Worm (Caenorhabditis elegans): ENCODE measurements around the gene mlt-11.
A peak's percentile ranks its signal among the peaks of the same experiment; 100 is the strongest.

mlt-11 gene

DNA sequence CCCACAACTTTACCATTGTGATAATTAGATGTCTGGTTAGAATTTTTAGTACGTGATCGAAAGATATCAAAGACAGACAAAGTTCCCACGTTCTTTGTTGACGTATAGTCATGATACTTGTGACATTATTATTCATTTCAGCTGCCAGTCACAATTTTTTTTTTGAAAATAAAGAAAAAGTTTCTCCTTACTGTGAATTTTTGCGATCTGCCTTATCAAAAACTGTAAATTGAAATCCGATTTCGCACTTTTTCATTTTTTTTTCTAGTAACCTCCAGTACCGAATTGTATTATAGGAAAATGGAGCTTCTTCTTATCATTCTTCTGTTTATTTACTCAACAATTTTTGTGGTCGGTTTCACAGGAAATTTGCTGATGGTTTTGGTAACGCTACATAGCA lies 14.1 kb downstream of the mlt-11 start, which contains the start of gene srsx-35:
TSS of gene srsx-35 (plus strand) at position 301 of the 400 bp plus-strand sequence.
- TF ChIP-seq chd-7 (tag; optimal IDR thresholded peaks at IDR 0.05) (no peak), ztf-28 (GFP tag; IDR thresholded peaks at IDR 0.05) (no peak), ekl-4 (GFP tag; IDR thresholded peaks at IDR 0.05) (no peak), xnd-1 (tag; optimal IDR thresholded peaks at IDR 0.05) (no peak), nhr-80 (tag; optimal IDR thresholded peaks at IDR 0.05) (no peak), ceh-79 (tag; optimal IDR thresholded peaks at IDR 0.05) (no peak), ets-4 (GFP tag; optimal IDR thresholded peaks at IDR 0.05) (no peak), lsl-1 (GFP tag; optimal IDR thresholded peaks at IDR 0.05) (no peak), aptf-3 (GFP tag; IDR thresholded peaks at IDR 0.05) (no peak), mxl-1 (tag; optimal IDR thresholded peaks at IDR 0.05) (no peak), ccch-3 (GFP tag; optimal IDR thresholded peaks at IDR 0.05) (no peak), unc-130 (GFP tag; optimal IDR thresholded peaks at IDR 0.05) (no peak), T07F8.4 (tag; optimal IDR thresholded peaks at IDR 0.05) (no peak), let-607 (tag; optimal IDR thresholded peaks at IDR 0.05) (no peak), ztf-18 (tag; optimal IDR thresholded peaks at IDR 0.05) (no peak)

DNA sequence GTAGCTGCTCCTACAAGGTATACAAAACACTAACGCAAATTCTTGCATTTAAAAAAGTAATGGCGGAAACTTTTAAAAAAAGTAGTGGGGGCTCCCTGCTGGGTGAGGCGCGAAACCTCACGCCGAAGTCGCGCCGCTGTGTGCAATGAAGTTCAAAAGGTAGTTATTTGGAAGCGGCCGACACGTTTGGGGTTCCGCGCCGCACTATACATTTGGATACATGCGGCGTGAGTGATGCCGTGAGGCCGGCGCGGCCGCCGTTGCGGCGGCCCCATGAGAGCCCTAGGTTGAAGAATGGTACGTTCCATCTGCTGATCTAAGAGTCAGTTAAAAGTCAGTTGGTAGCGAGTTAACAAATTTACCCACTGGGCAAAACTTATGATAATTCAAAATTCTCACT lies 14.8 kb downstream of the mlt-11 start:
- TF ChIP-seq let-526 (GFP tag; IDR thresholded peaks at IDR 0.05) = no peak
- peak; percentile 69 for TF ChIP-seq snpc-1.1 (tag; optimal IDR thresholded peaks at IDR 0.05; ENCODE audit: insufficient read depth)
- TF ChIP-seq Y53F4B.3 (GFP tag; IDR thresholded peaks at IDR 0.05) = no peak
- TF ChIP-seq hmg-1.2 (GFP tag; IDR thresholded peaks at IDR 0.05) = peak; percentile 23; the same call in 1 of the 2 replicates
- TF ChIP-seq snpc-4 (GFP tag; optimal IDR thresholded peaks at IDR 0.05) = peak; percentile 38
- TF ChIP-seq snpc-4 (tag; optimal IDR thresholded peaks at IDR 0.05) = peak in 2 of 4 experiments; percentile 87 to 90
- TF ChIP-seq lin-26 (GFP tag; IDR thresholded peaks at IDR 0.05) = no peak

DNA sequence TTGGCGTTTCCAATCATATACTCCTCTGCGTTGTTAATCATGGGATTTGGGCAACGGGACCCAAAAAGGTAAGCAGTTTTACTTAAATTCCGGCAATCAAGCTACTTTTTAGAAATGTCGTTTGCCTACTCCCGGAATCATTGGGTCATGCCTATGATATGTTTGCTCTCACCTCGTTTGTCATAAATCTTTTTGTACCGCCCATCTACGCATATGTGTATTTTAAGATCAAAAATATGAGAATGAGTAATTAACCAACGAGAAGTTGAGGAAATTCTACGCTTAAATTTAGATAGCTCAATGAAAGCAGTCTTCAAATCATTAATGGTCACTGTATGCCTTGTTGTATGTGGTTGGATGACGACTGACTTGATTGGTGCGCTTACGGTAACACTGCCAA lies 15.3 kb downstream of the mlt-11 start:
- TF ChIP-seq dpl-1 (GFP tag; optimal IDR thresholded peaks at IDR 0.05) = no peak
- no peak for TF ChIP-seq ztf-28 (GFP tag; IDR thresholded peaks at IDR 0.05)

DNA sequence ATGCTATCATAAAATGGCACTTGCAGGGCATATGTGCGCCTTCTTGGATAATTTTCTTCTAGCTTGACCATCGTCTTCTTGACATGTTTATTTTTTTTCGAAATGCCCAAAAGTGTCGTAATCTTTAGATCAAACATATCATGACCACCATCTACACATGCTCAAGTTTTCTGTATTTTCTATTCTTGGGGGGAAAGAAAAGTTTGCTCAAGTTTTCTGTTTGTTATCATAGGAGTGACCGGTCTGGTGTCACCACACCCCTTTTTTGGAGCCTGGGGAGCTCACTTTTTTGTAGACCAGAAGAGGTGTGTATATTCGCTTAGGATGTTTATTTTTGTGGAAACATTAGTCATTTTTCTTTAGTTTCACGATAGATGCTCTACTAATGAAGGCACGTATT lies 18.4 kb downstream of the mlt-11 start, which contains the start of gene klf-2:
TSS of gene klf-2 (plus strand) at position 301 of the 400 bp plus-strand sequence.
- TF ChIP-seq nhr-27 (tag; optimal IDR thresholded peaks at IDR 0.05) (no peak), hmg-1.2 (GFP tag; IDR thresholded peaks at IDR 0.05) (no peak), ceh-91 (GFP tag; IDR thresholded peaks at IDR 0.05) (no peak)

DNA sequence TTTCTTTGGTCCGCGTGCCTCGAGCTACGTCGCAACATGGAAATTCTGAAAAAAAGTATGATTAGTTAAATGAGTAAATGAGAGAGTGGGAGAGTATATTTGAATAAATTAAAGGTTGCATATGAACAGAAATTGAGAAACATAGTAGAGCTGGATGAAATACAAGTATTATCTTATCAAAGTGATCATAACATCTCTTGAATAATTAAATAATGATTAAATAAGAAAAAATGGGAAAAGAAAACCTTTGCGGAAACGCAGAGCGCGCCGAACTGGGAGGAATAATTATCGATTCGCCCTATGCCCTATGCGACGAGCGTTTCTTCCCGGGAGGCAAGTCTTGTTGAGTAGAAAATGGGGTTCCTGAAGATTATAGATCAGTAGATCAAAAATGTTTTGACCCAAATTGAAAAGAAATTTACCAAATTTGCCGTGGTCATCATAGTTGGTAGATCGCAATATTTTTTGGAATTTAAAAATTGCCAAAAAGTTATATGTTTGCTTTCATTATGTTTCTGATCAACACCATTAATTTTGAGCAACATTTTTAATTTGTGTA lies 22.6 kb downstream of the mlt-11 start, which contains the start of gene F53F8.3:
TSS of gene F53F8.3 (minus strand) at position 51 of the 559 bp plus-strand sequence.
- TF ChIP-seq efl-1 (GFP tag; optimal IDR thresholded peaks at IDR 0.05) (peak; percentile 56), athp-1 (tag; optimal IDR thresholded peaks at IDR 0.05) (no peak), K12H6.12 (tag; optimal IDR thresholded peaks at IDR 0.05) (no peak), gei-17 (GFP tag; optimal IDR thresholded peaks at IDR 0.05) (no peak), zfh-2 (GFP tag; conservative IDR thresholded peaks at IDR 0.05) (no peak), madf-6 (GFP tag; IDR thresholded peaks at IDR 0.05) (peak; percentile 58), nhr-120 (GFP tag; IDR thresholded peaks at IDR 0.05) (no peak), aptf-2 (GFP tag; conservative IDR thresholded peaks at IDR 0.05) (peak; percentile 95)

Measured in whole organism, young adult.